Fruit fly (Drosophila melanogaster) whole organism, pupa: ENCODE measurements around the gene CG2875.

ENCODE experiments used
- CG10348 ChIP-seq: fragments of 200-800 bp; sonication (Bioruptor generic); IDR thresholded peaks from 2 replicates; pipeline ENCODE4 v1.3.6; 2022; ENCODE audit warnings: missing biosample characterization, missing genetic modification characterization
- CG12605 ChIP-seq: fragments of 200-800 bp; sonication (Bioruptor generic); IDR thresholded peaks from 2 replicates; pipeline ENCODE4 v1.3.6; 2022; ENCODE audit warnings: missing biosample characterization, missing genetic modification characterization
- CG13204 ChIP-seq: fragments of 200-800 bp; sonication (Bioruptor generic); optimal IDR thresholded peaks from 2 replicates; lab custom pipeline; 2018; ENCODE audit warnings: missing biosample characterization, mild to moderate bottlenecking, missing genetic modification characterization, moderate library complexity
- CG14655 ChIP-seq: fragments of 200-800 bp; sonication (Bioruptor generic); optimal IDR thresholded peaks from 3 replicates; lab custom pipeline; 2017; ENCODE audit warnings: mild to moderate bottlenecking, missing biosample characterization, missing genetic modification reagents, missing genetic modification characterization
- CG15710 ChIP-seq: fragments of 200-800 bp; sonication (Bioruptor generic); optimal IDR thresholded peaks from 2 replicates; lab custom pipeline; 2018; ENCODE audit warnings: missing biosample characterization, mild to moderate bottlenecking, missing genetic modification characterization, moderate library complexity
- CG17806 ChIP-seq: fragments of 200-800 bp; sonication (Bioruptor generic); optimal IDR thresholded peaks from 2 replicates; lab custom pipeline; 2018; ENCODE audit warnings: missing biosample characterization, mild to moderate bottlenecking, missing genetic modification characterization, moderate library complexity
- CG32121 ChIP-seq: fragments of 200-800 bp; sonication (Bioruptor generic); IDR thresholded peaks from 2 replicates; pipeline ENCODE4 v1.3.6; 2022; ENCODE audit warnings: missing biosample characterization, missing genetic modification characterization
- CG34367 ChIP-seq: fragments of 200-800 bp; sonication (Bioruptor generic); optimal IDR thresholded peaks from 2 replicates; lab custom pipeline; 2018; ENCODE audit warnings: missing biosample characterization, mild to moderate bottlenecking, missing genetic modification characterization
- CG4496 ChIP-seq: fragments of 200-800 bp; sonication (Bioruptor generic); IDR thresholded peaks from 3 replicates; pipeline ENCODE4 v1.3.6; 2022; ENCODE audit warnings: missing biosample characterization, missing genetic modification characterization
- CG8159 ChIP-seq: fragments of 200-800 bp; sonication (Bioruptor generic); optimal IDR thresholded peaks from 3 replicates; lab custom pipeline; 2018; ENCODE audit warnings: missing biosample characterization, mild to moderate bottlenecking, missing genetic modification characterization, moderate library complexity
- CG8301 ChIP-seq: fragments of 200-800 bp; sonication (Bioruptor generic); optimal IDR thresholded peaks from 2 replicates; lab custom pipeline; 2018; ENCODE audit warnings: missing biosample characterization, mild to moderate bottlenecking, missing genetic modification characterization
- CG9948 ChIP-seq: fragments of 200-800 bp; sonication (Bioruptor generic); optimal IDR thresholded peaks from 2 replicates; lab custom pipeline; 2018; ENCODE audit warnings: missing biosample characterization, mild to moderate bottlenecking, missing genetic modification characterization, moderate library complexity
- D1 ChIP-seq: fragments of 200-800 bp; sonication (Bioruptor generic); optimal IDR thresholded peaks from 2 replicates; lab custom pipeline; 2018; ENCODE audit warnings: missing biosample characterization, mild to moderate bottlenecking, missing genetic modification characterization, moderate library complexity
- EcR ChIP-seq: fragments of 200-800 bp; sonication (Bioruptor generic); optimal IDR thresholded peaks from 3 replicates; lab custom pipeline; 2019; ENCODE audit warnings: missing biosample characterization, missing genetic modification characterization, mild to moderate bottlenecking, moderate library complexity, missing genetic modification reagents
- Ets98B ChIP-seq: fragments of 200-800 bp; sonication (Bioruptor generic); IDR thresholded peaks from 2 replicates; pipeline ENCODE4 v1.3.6; 2022; ENCODE audit warnings: missing biosample characterization, missing genetic modification characterization
- Pif1A ChIP-seq: fragments of 200-800 bp; sonication (Bioruptor generic); optimal IDR thresholded peaks from 3 replicates; lab custom pipeline; 2016; ENCODE audit warnings: missing biosample characterization, missing genetic modification characterization
- Pif1B ChIP-seq: fragments of 200-800 bp; sonication (Bioruptor generic); optimal IDR thresholded peaks from 3 replicates; lab custom pipeline; 2016; ENCODE audit warnings: missing biosample characterization, missing genetic modification characterization
- Snoo ChIP-seq: fragments of 200-800 bp; sonication (Bioruptor generic); optimal IDR thresholded peaks from 3 replicates; lab custom pipeline; 2017; ENCODE audit warnings: missing biosample characterization, mild to moderate bottlenecking, missing genetic modification characterization, inconsistent platforms
- fd96Ca ChIP-seq: fragments of 200-800 bp; sonication (Bioruptor generic); IDR thresholded peaks from 3 replicates; pipeline ENCODE4 v1.3.6; 2022; ENCODE audit warnings: missing biosample characterization, missing genetic modification characterization
- gl ChIP-seq: fragments of 200-800 bp; sonication (Bioruptor generic); optimal IDR thresholded peaks from 2 replicates; lab custom pipeline; 2018; ENCODE audit warnings: missing biosample characterization, mild to moderate bottlenecking, missing genetic modification characterization
- rn ChIP-seq: fragments of 200-800 bp; sonication (Bioruptor generic); IDR thresholded peaks from 2 replicates; pipeline ENCODE4 v1.3.6; 2022; ENCODE audit warnings: missing biosample characterization, missing genetic modification characterization

CG2875 gene

dm6 chrX:3571549-3571948 is 1.9 kb downstream of the CG2875 start, which contains the start of gene DIP-alpha:
Gene DIP-alpha, minus strand, starts transcription at chrX:3571649.
- TF ChIP-seq Pif1A (GFP tag; lab: Kevin White, UChicago): no peak
- no peak for TF ChIP-seq CG17806 (tag; lab: Kevin White, UChicago)
- no peak for TF ChIP-seq Ets98B (GFP tag; lab: Robert Waterston, UW)
- TF ChIP-seq CG34367 (tag; lab: Kevin White, UChicago): no peak
- TF ChIP-seq CG10348: no peak
- no peak for TF ChIP-seq CG8301
- TF ChIP-seq Pif1B: no peak
- TF ChIP-seq CG15710: no peak
- TF ChIP-seq D1: no peak
- TF ChIP-seq CG8159: no peak
- no peak for TF ChIP-seq fd96Ca (GFP tag; lab: Robert Waterston, UW)
- TF ChIP-seq CG13204: no peak
- TF ChIP-seq EcR (GFP tag; lab: Kevin White, UChicago): no peak
- no peak for TF ChIP-seq CG4496
- TF ChIP-seq CG32121 (GFP tag; lab: Robert Waterston, UW): no peak
- no peak for TF ChIP-seq gl
- no peak for TF ChIP-seq Snoo (tag; lab: Kevin White, UChicago)
- TF ChIP-seq CG14655 (GFP tag; lab: Kevin White, UChicago): no peak
- no peak for TF ChIP-seq CG12605 (GFP tag; lab: Robert Waterston, UW)
- TF ChIP-seq CG9948: no peak

DNA sequence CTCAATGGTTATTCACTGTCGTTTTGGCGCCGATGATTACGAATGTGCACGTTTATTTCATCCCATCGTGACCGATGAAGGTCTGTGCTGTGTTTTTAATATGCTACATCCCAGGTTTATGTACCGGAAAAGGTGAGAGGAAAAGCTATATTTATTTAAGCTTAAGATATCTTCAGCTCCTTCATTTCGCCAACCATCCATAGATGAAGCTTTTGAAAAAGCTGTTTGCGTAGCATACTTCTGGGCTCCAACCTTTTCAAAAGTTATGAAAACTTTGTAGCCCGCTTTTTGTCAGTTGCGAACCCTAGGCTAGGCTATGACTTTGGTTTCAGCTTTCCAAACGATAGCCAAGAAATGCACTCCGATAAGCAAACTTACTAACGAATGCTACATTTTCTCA is 3.2 kb downstream of the CG2875 start:
- TF ChIP-seq D1: no peak
- TF ChIP-seq Pif1A (GFP tag; lab: Kevin White, UChicago): no peak
- no peak for TF ChIP-seq gl

- no peak for TF ChIP-seq Pif1A (GFP tag; lab: Kevin White, UChicago)
- no peak for TF ChIP-seq CG4496
- TF ChIP-seq CG12605 (GFP tag; lab: Robert Waterston, UW): no peak
- TF ChIP-seq CG13204: no peak
- TF ChIP-seq CG14655 (GFP tag; lab: Kevin White, UChicago): no peak
- TF ChIP-seq Ets98B (GFP tag; lab: Robert Waterston, UW): no peak
Measured at dm6 chrX:3558372-3558771, 15.1 kb downstream of the CG2875 start.

DNA sequence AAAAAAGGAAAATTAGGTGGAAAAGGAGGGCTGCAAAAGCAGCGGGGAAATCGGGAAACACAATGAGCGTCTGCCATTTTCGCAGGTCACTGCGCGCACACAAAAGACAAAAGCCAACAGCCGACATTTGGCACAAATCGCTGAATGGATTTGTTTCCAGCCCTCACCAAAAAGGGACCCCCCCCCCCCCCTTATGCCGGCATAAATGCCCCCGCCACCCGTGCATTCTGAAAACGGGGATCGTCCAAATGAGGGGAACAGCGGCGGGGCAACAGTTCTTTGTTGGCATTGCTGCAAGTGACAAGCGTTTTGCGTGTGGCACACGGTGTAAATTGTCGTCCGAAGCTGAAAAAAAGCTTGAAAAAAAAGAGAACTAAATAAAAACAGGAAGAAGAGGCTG is 15.9 kb downstream of the CG2875 start, which contains the start of gene ppk8:
Gene ppk8, plus strand, starts transcription at position 301 of the 400 bp plus-strand sequence.
- TF ChIP-seq CG17806 (tag; lab: Kevin White, UChicago) (no peak), Pif1A (GFP tag; lab: Kevin White, UChicago) (no peak), CG10348 (no peak), D1 (no peak), CG15710 (no peak), CG4496 (no peak), gl (no peak), Snoo (tag; lab: Kevin White, UChicago) (no peak), CG12605 (GFP tag; lab: Robert Waterston, UW) (no peak)
- TF ChIP-seq, all 21 proteins: peak for 0

dm6 chrX:3555190-3555849 is 18.1 kb downstream of the CG2875 start:
- TF ChIP-seq CG17806 (tag; lab: Kevin White, UChicago) (peak; percentile 74), EcR (GFP tag; lab: Kevin White, UChicago) (no peak), Pif1B (no peak), CG13204 (no peak), CG9948 (peak; percentile 34), CG32121 (GFP tag; lab: Robert Waterston, UW) (peak; percentile 48; the same call in 1 of the 2 replicates), rn (GFP tag; lab: Robert Waterston, UW) (no peak), CG8159 (peak; percentile 58), fd96Ca (GFP tag; lab: Robert Waterston, UW) (peak; percentile 63; the same call in 1 of the 3 replicates), CG15710 (peak; percentile 56), CG34367 (tag; lab: Kevin White, UChicago) (peak; percentile 21), Ets98B (GFP tag; lab: Robert Waterston, UW) (peak; percentile 47; the same call in 1 of the 2 replicates), CG14655 (GFP tag; lab: Kevin White, UChicago) (peak; percentile 60), D1 (no peak), CG10348 (no peak), CG4496 (peak; percentile 69), CG12605 (GFP tag; lab: Robert Waterston, UW) (no peak), Pif1A (GFP tag; lab: Kevin White, UChicago) (no peak), Snoo (tag; lab: Kevin White, UChicago) (no peak), gl (no peak), CG8301 (peak; percentile 31)
- TF ChIP-seq, all 21 proteins: peak for 11

- TF ChIP-seq fd96Ca (GFP tag; lab: Robert Waterston, UW): no peak
- TF ChIP-seq Pif1A (GFP tag; lab: Kevin White, UChicago): no peak
- no peak for TF ChIP-seq CG9948
- TF ChIP-seq EcR (GFP tag; lab: Kevin White, UChicago): no peak
- TF ChIP-seq CG8159: no peak
Measured at dm6 chrX:3549275-3549674, 24.1 kb downstream of the CG2875 start.

- TF ChIP-seq CG14655 (GFP tag; lab: Kevin White, UChicago): peak; percentile 2
- no peak for TF ChIP-seq rn (GFP tag; lab: Robert Waterston, UW)
- TF ChIP-seq Ets98B (GFP tag; lab: Robert Waterston, UW): no peak
Measured at dm6 chrX:3548568-3548967, 24.9 kb downstream of the CG2875 start.
